Worm (Caenorhabditis elegans): ENCODE results near the gene R102.10.

Gene R102.10

ce11 chrIV:10661072-10661471, 44.2 kb upstream of the R102.10 start:
- peak in 1 of 2 experiments; percentile 79 for TF ChIP-seq unc-62 (GFP tag; optimal IDR thresholded peaks at IDR 0.05 in 1 of 2)
- no peak for TF ChIP-seq unc-62 (tag; optimal IDR thresholded peaks at IDR 0.05)
- TF ChIP-seq hmg-1.1 (GFP tag; IDR thresholded peaks at IDR 0.05): no peak
- peak; percentile 18 for TF ChIP-seq nhr-28 (tag; optimal IDR thresholded peaks at IDR 0.05)

DNA sequence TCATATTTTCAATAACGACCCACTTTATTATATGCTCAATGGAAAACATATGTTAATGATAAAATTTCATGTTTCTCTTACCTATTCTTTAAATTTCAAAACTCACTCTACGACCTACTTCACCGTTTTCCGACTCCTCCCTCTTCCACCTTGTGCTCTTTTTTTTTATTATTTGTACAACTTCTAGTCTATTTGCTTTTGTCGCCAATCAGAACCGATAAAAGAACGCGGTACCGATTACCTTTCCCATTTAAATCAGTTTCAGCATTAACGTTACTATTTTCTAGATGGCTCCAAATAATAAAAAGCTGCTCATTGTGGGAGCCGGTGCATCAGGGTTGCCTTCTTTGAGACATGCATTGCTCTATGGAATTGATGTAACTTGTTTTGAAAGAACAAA, 43.5 kb upstream of the R102.10 start, which contains the start of gene fmo-1:
fmo-1 (plus strand) TSS at position 98 of the 400 bp plus-strand sequence.
- TF ChIP-seq Y5F2A.4 (GFP tag; optimal IDR thresholded peaks at IDR 0.05) (no peak), pqm-1 (tag; optimal IDR thresholded peaks at IDR 0.05) (peak; percentile 50), hlh-11 (tag; optimal IDR thresholded peaks at IDR 0.05) (peak; percentile 16), nhr-28 (tag; optimal IDR thresholded peaks at IDR 0.05) (peak; percentile 60), ceh-44 (GFP tag; IDR thresholded peaks at IDR 0.05) (no peak), lin-39 (tag; optimal IDR thresholded peaks at IDR 0.05) (no peak)

DNA sequence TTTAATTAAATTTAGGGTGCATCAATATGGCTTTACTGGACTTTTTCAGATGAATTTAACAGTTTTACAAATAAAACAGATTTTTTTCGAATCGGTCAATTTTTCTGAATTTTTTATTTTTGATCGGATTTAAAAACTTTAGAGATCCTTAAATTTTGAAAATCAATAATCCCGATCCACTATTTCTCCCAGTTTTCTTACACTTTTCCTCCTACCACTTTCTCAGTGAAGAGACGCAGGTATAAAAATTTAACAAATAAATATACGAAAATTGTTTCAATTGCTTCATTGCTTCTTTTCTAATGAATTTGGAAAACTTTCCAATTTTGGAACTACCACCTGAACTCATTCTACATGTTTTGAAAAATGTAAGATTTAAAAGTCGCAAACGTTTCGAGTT, 41.1 kb upstream of the R102.10 start, which contains the start of gene K08C7.7:
K08C7.7 (plus strand) TSS at position 301 of the 400 bp plus-strand sequence.
- TF ChIP-seq nhr-111 (GFP tag; optimal IDR thresholded peaks at IDR 0.05) (no peak), ceh-62 (tag; optimal IDR thresholded peaks at IDR 0.05) (no peak), spr-3 (GFP tag; optimal IDR thresholded peaks at IDR 0.05) (no peak), arid-1 (GFP tag; conservative IDR thresholded peaks at IDR 0.05) (no peak), aly-2 (tag; optimal IDR thresholded peaks at IDR 0.05) (no peak)

DNA sequence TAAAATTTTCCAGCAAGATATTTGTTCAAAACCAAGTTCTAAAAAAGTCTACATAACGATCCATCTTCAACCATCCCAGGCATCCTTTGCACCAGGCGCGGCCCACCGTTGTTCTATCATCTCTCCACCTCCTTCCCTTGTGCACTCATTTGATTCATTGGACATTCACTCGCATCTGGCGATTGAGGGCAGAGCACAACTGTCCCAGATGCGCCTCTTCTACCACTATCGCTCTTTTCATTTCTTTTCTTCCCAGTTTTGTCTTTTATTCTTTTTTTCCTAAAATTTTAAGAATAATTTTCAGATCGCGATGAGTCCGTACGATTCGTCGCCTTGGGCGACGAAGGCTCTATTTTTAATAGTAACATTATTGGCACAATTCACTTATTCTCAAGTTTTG, 38.8 kb upstream of the R102.10 start, which contains the start of gene epi-1:
epi-1 (plus strand) TSS at position 301 of the 400 bp plus-strand sequence.
- TF ChIP-seq tra-1 (GFP tag; IDR thresholded peaks at IDR 0.05) (no peak), dmd-6 (GFP tag; IDR thresholded peaks at IDR 0.05) (no peak), Y75B8A.6 (GFP tag; IDR thresholded peaks at IDR 0.05) (no peak), F37D6.2 (tag; optimal IDR thresholded peaks at IDR 0.05) (no peak), nhr-11 (tag; optimal IDR thresholded peaks at IDR 0.05) (no peak), ZK546.5 (tag; optimal IDR thresholded peaks at IDR 0.05) (no peak), nhr-237 (tag; optimal IDR thresholded peaks at IDR 0.05) (no peak), nhr-25 (tag; optimal IDR thresholded peaks at IDR 0.05; ENCODE audit: borderline replicate concordance, insufficient read depth) (no peak), duxl-1 (tag; optimal IDR thresholded peaks at IDR 0.05; ENCODE audit: poor library complexity) (no peak), nhr-28 (tag; optimal IDR thresholded peaks at IDR 0.05) (no peak), Y5F2A.4 (GFP tag; optimal IDR thresholded peaks at IDR 0.05) (no peak), F10B5.3 (tag; optimal IDR thresholded peaks at IDR 0.05) (no peak), daf-8 (GFP tag; IDR thresholded peaks at IDR 0.05) (no peak), lir-3 (tag; optimal IDR thresholded peaks at IDR 0.05) (no peak), aha-1 (tag) (no peak)

DNA sequence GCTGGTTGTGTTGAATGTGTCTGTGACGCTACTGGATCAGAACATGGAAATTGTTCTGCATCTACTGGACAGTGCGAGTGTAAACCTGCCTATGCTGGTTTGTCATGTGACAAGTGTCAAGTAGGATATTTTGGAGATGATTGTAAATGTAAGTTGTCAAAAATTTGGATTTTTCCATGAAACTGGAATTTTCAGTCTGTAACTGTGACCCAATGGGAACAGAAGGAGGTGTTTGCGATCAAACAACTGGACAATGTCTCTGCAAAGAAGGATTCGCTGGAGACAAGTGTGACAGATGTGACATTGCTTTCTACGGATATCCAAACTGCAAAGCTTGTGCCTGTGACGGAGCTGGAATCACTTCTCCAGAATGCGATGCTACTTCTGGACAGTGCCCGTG, 36.7 kb upstream of the R102.10 start:
- TF ChIP-seq unc-62 (GFP tag; optimal IDR thresholded peaks at IDR 0.05 in 1 of 2) (peak in 1 of 2 experiments; percentile 99), unc-62 (tag; optimal IDR thresholded peaks at IDR 0.05) (no peak), daf-19 (GFP tag; conservative IDR thresholded peaks at IDR 0.05) (no peak)

DNA sequence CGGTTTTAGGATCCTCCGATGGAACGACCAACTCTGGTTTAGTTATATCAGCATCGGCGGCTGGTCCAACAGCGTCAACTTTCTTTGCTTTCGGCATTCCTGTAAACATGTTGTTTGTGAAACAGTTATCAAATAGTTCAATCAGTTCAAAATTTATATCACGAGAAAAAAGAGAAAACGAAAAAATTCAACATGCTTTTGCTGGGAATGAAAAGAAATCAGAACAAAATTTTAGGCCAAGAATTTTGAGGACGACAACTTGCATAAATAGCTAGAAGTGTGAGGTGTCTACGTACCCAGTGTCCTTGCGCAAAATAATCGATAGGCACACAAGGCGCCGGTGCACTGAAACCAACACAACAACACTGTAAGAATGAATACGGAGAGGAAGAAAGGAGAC, 24.9 kb upstream of the R102.10 start, which contains the start of gene K08C7.4:
K08C7.4 (minus strand) TSS at position 101 of the 400 bp plus-strand sequence.
- TF ChIP-seq aha-1 (tag) (no peak), fkh-10 (GFP tag; optimal IDR thresholded peaks at IDR 0.05) (no peak), zfp-2 (tag; optimal IDR thresholded peaks at IDR 0.05) (no peak), nhr-48 (tag; optimal IDR thresholded peaks at IDR 0.05) (no peak)
